Fruit fly (Drosophila melanogaster) whole organism: ENCODE results near the gene CG8036.

Experiments used
- CG8478 ChIP-seq: fragments of >200 bp; optimal IDR thresholded peaks from 2 replicates; lab custom pipeline; 2018; ENCODE audit warnings: inconsistent platforms
- Dll ChIP-seq: fragments of >200 bp; optimal IDR thresholded peaks from 2 replicates; lab custom pipeline; 2017
- EcR ChIP-seq, 2 experiments: fragments of >200 bp; optimal IDR thresholded peaks; 2 replicates each; lab custom pipeline; 2017; ENCODE audit warnings: missing biosample characterization in 2 of 2, missing genetic modification characterization in 2 of 2, missing genetic modification reagents in 2 of 2
- pan ChIP-seq: fragments of >200 bp; optimal IDR thresholded peaks from 2 replicates; lab custom pipeline; 2017
- psq ChIP-seq: fragments of >200 bp; optimal IDR thresholded peaks from 2 replicates; lab custom pipeline; 2017
- usp ChIP-seq: fragments of >200 bp; optimal IDR thresholded peaks from 2 replicates; lab custom pipeline; 2017; ENCODE audit warnings: missing biosample characterization, missing genetic modification characterization, mixed read lengths

Gene CG8036

DNA sequence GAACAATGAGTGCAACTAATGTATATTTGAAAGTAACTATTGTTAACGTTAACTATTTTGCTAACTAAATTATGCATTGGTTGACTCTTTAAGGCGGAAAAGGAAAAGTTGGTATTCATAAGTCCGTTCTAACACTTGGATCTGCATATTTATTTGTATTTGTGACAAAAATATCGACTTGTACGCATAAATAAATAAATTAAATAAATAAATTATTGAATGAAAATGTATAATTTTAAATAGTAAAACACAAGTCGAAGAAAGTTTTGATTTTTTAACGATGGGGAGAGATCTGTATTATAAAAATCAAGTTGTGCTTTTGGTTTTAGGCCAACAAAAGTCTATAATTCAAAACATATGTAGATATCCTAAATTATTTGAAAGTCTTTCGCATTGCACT lies at the start of gene CG8036:
Gene CG8036, plus strand, starts transcription at position 301 of the 400 bp plus-strand sequence.
- TF ChIP-seq usp (GFP tag; lab: Kevin White, UChicago) (no peak), CG8478 (lab: Kevin White, UChicago) (no peak), Dll (lab: Kevin White, UChicago) (no peak), EcR (GFP tag; optimal IDR thresholded peaks at IDR 0.05; lab: Kevin White, UChicago) (no peak), pan (lab: Kevin White, UChicago) (no peak), psq (no peak)

DNA sequence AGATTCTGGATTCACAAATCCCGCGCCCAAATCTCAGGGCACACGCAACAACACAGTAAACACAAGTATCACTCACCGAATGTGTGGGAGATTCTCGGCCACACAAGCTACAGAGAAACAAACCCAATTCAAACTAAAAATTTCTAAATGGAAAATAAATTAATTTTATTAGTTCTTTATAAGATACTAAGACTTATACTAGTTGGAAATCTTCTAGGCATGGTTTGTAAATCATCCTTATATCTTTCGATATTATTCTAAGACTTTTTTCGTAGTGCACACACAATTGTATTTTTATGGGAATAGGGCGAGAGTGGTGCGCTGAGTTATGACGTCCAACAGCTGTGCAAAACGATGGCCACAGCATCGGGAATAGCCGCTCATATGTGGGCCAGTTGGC lies 48.6 kb upstream of the CG8036 start:
- TF ChIP-seq Dll (lab: Kevin White, UChicago) (no peak), EcR (GFP tag; optimal IDR thresholded peaks at IDR 0.05; lab: Kevin White, UChicago) (no peak), psq (no peak), usp (GFP tag; lab: Kevin White, UChicago) (no peak), CG8478 (lab: Kevin White, UChicago) (no peak), pan (lab: Kevin White, UChicago) (no peak)

DNA sequence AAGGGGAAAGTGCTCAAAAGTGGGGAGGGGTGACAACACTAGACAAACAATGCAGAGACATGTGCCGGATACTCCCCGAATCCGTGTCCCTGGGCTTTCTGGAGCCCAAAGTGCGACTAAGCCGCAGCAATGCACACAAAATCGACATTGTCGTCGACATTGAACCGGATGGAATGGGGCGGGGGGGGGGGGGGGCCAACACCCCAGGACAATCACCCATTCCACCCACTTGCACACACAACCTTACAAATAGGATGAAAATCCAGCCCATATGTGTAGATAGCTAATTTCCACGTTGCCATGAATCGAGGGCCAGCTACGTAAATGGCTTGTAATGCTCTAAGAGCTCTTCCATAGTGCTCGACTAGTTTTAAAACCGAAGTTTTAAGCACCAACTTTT lies 46.9 kb upstream of the CG8036 start:
- TF ChIP-seq Dll (lab: Kevin White, UChicago) = no peak
- TF ChIP-seq CG8478 (lab: Kevin White, UChicago) = no peak
- no peak for TF ChIP-seq pan (lab: Kevin White, UChicago)
- TF ChIP-seq psq = no peak
- no peak for TF ChIP-seq EcR (GFP tag; optimal IDR thresholded peaks at IDR 0.05; lab: Kevin White, UChicago)
- TF ChIP-seq usp (GFP tag; lab: Kevin White, UChicago) = no peak

DNA sequence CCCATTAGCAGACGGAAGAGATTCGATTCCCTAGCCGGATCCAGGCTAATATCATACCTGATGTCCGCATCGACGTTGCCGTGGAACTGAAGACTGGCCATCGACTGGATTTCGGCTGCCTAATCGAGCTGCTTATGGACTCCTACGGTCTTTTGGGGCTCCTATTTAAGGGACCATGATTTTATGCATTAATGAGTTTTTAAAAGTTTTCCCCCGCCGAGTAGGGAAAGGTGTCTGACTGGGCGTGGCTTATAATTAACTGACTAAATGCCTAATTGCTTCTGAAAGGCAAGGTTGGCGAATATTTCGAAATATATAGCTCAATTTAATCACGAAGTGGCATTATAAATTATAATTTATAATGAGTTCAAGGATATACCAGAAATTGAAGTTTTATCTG lies 31.9 kb upstream of the CG8036 start, which contains the start of gene Or85e:
Gene Or85e, minus strand, starts transcription at position 101 of the 400 bp plus-strand sequence.
- TF ChIP-seq EcR (GFP tag; optimal IDR thresholded peaks at IDR 0.05; lab: Kevin White, UChicago) = no peak
- no peak for TF ChIP-seq Dll (lab: Kevin White, UChicago)
- TF ChIP-seq CG8478 (lab: Kevin White, UChicago) = no peak
- no peak for TF ChIP-seq pan (lab: Kevin White, UChicago)
- TF ChIP-seq psq = no peak
- no peak for TF ChIP-seq usp (GFP tag; lab: Kevin White, UChicago)

DNA sequence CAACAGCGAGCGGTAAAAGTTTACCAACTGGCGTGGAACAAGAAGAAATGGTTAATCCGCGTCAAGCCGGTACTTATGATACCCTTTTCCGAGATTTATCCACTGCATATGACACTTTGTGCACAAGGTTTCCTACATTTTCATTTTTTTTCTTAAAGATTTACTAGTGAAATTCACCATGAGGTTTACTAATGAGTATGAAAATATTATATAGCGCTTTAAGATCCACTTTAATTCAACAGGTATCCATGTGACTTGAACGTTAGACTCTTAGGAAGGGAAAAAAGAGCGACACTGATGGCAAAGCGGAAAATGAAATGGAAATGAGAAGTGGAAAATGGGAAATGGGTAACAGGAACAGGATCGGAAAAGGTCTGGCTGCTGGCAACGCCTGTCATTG lies 29.0 kb upstream of the CG8036 start:
- TF ChIP-seq Dll (lab: Kevin White, UChicago) (no peak), usp (GFP tag; lab: Kevin White, UChicago) (no peak), EcR (GFP tag; optimal IDR thresholded peaks at IDR 0.05; lab: Kevin White, UChicago) (no peak), CG8478 (lab: Kevin White, UChicago) (no peak), psq (no peak)

DNA sequence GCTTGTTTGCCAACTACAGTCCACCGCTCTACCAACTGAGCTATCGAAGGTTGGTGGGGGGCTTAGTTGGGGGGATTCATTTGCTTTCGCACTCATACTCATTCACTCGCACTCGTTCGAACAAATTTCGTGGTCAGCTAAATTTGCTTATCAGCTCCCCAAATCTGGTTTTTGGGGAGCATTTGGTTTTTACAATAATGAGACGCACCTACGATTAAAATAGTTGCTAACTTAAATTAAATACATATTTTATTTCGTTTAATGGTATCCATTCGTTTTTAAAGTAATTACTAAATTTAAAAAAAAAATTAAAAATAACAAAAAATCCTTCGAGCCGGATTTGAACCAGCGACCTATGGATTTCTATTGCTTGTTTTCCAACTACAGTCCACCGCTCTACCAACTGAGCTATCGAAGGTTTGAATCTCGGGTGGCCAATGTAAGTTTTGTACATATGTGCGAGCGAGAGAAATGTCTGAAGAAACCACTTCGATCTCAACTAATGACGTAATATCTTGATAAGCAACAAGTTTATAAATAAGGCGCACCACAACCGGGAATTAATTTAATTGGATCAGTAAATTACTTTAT lies 25.2 kb upstream of the CG8036 start:
- TF ChIP-seq psq = no peak
- no peak for TF ChIP-seq EcR (GFP tag; optimal IDR thresholded peaks at IDR 0.05; lab: Kevin White, UChicago)
- TF ChIP-seq Dll (lab: Kevin White, UChicago) = no peak
- no peak for TF ChIP-seq usp (GFP tag; lab: Kevin White, UChicago)
- no peak for TF ChIP-seq CG8478 (lab: Kevin White, UChicago)
- no peak for TF ChIP-seq pan (lab: Kevin White, UChicago)

DNA sequence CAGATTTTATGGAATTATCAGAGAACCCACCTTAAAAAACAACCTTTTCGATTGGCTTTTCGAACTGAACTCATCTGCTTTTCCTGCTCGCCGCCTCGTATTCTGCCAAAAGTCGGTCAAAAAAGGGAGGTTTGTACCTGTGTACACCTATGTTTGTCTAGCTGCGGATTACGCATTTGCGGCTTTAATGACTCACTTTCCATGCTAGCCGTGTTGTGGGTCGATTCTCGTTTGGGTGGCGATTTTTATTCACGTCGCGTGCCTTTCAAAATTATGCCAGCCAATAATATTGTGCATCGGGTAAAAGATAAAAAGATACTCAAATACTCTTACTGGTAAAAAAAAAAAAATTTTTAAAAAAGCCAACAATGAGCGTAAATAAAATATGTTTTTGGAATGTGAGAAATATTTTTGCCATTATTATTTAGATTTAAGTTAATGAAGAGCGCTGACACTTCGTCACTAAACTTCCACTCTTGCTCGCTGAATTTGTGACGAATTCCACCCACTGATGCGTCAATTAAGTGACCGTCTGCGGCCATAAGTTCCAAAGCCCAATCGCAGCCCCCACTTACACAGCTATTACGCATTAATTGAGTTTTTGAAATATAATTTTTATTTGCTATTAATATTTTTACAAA lies 22.0 kb upstream of the CG8036 start, which contains the start of gene Cyp313b1:
Gene Cyp313b1, minus strand, starts transcription at position 71 of the 641 bp plus-strand sequence.
- TF ChIP-seq pan (lab: Kevin White, UChicago) = no peak
- no peak for TF ChIP-seq usp (GFP tag; lab: Kevin White, UChicago)
- no peak for TF ChIP-seq CG8478 (lab: Kevin White, UChicago)
- no peak for TF ChIP-seq psq
- TF ChIP-seq Dll (lab: Kevin White, UChicago) = no peak
- no peak for TF ChIP-seq EcR (GFP tag; optimal IDR thresholded peaks at IDR 0.05; lab: Kevin White, UChicago)

DNA sequence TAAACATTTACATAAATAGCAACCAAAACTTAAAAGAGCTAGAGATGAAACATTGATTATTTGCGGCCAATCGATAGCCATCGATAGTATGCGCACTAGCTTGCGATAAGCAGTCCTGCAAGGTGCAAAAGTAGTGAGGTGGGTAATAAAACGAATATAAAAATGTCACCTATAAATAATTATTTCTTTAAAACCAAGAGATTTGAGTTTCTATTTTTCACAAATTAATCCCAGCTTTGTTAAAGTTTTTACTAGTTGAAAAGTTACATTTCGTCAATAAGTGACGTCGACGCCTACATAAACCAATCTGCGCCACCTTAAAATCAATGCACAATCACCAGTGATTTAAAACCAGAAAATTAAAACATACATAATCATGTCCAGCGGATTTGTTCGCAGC lies 16.9 kb upstream of the CG8036 start, which contains the start of the genes Mkk4 and SLIRP2:
Gene Mkk4, minus strand, starts transcription at position 56 of the 400 bp plus-strand sequence.
Gene SLIRP2, plus strand, starts transcription at position 344 of the 400 bp plus-strand sequence.
- TF ChIP-seq EcR (GFP tag; optimal IDR thresholded peaks at IDR 0.05; lab: Kevin White, UChicago) (no peak), psq (no peak), usp (GFP tag; lab: Kevin White, UChicago) (no peak), pan (lab: Kevin White, UChicago) (no peak), CG8478 (lab: Kevin White, UChicago) (no peak), Dll (lab: Kevin White, UChicago) (no peak)

DNA sequence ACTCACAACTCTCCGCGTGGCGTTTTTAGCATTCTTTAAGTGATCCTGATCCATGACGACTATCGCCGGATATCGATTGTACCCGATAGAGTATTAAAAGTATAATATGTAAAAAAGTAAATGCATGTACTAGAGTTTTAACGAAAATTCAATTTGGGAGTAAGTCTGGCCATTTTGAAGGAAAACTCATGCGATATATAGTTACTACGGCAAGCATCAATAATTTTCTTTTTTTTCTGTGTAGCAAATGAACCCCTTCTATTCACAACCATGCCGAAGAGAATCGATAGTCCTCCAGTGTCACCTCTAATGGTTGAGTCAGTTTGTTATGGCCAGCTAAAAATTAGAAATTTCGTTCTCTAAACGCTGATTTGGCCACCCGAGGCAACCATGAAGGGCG lies 14.9 kb upstream of the CG8036 start, which contains the start of the genes Sys1 and Dhod:
Gene Sys1, plus strand, starts transcription at position 91 of the 400 bp plus-strand sequence.
Gene Dhod, minus strand, starts transcription at position 186 of the 400 bp plus-strand sequence.
- TF ChIP-seq CG8478 (lab: Kevin White, UChicago) (no peak), psq (no peak), usp (GFP tag; lab: Kevin White, UChicago) (no peak), Dll (lab: Kevin White, UChicago) (no peak), EcR (GFP tag; optimal IDR thresholded peaks at IDR 0.05; lab: Kevin White, UChicago) (no peak), pan (lab: Kevin White, UChicago) (no peak)

DNA sequence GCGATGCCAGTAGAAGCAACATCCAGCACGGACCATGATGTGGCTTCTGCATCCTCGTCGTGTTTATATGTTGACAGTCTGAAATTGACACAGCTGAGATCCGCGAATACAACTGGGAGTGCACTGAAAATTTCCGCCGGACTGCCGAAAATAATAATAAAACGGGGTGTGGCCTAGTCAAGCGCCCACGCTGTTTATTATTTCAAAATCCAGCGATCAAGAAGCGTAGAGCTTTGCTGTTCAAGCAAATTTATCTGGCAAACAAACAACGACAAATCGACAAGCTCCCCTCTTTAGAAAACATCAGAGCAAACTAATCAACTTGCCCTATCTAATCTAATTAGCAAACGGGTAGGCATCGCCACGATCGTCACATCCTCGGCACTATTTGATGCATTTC lies 13.6 kb upstream of the CG8036 start:
- TF ChIP-seq psq (no peak), Dll (lab: Kevin White, UChicago) (no peak), pan (lab: Kevin White, UChicago) (no peak), usp (GFP tag; lab: Kevin White, UChicago) (no peak), EcR (GFP tag; optimal IDR thresholded peaks at IDR 0.05; lab: Kevin White, UChicago) (no peak), CG8478 (lab: Kevin White, UChicago) (no peak)

DNA sequence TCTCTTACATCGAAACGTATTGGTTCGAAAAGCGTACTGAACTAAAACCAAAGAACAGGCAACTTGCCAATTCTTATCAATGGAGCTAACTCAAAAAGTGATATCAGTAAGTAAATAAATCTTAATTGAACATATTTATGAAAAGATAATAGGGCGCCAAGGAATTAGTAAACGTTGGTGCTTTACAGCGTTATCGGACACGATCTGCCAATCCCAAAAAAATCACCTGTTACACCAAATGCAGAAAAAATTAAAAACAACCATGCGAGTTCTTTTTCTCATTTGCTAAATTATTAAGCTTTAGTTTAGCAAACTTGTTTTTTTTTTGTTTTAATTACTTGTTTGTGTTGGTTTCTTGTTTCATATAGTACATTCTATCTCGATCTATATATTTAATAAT lies 13.0 kb upstream of the CG8036 start, which contains the start of gene CG42489:
Gene CG42489, minus strand, starts transcription at position 101 of the 400 bp plus-strand sequence.
- TF ChIP-seq Dll (lab: Kevin White, UChicago) (no peak), CG8478 (lab: Kevin White, UChicago) (no peak), EcR (GFP tag; optimal IDR thresholded peaks at IDR 0.05; lab: Kevin White, UChicago) (no peak), pan (lab: Kevin White, UChicago) (no peak), psq (no peak), usp (GFP tag; lab: Kevin White, UChicago) (no peak)
